Fruit fly (Drosophila melanogaster) Kc167 (cell line): ENCODE data around the gene Vha100-4.

ENCODE experiments used
- Myc ChIP-seq: fragments of >200 bp; optimal IDR thresholded peaks from 2 replicates; lab custom pipeline; 2017; ENCODE audit warnings: missing external identifiers
- Sin3A ChIP-seq: fragments of >200 bp; optimal IDR thresholded peaks from 2 replicates; lab custom pipeline; 2018; ENCODE audit warnings: missing external identifiers
- h ChIP-seq: fragments of >200 bp; optimal IDR thresholded peaks from 3 replicates; lab custom pipeline; 2018; ENCODE audit warnings: missing external identifiers
- insv ChIP-seq: fragments of >200 bp; optimal IDR thresholded peaks from 3 replicates; lab custom pipeline; 2018; ENCODE audit warnings: missing external identifiers

DNA sequence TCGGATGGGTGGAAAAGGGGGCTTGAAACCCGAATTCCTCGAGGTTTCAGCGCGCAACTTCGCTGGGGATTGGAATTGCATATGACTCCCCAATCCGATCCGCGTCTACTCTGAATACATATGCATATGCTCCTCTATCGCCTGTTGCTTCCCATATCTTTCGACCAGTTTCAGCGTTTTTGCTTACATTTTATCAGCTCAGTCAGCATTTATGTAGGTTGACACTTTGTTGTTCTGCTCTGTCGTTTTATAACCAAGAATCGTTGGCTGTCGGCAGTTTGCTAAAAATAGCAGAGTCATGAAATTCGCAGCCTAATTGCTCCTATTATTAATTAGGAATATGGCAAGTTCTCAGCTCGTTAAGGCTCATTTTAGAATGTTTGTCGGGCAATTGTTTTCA lies 6.1 kb upstream of the Vha100-4 start:
- TF ChIP-seq Sin3A (lab: Kevin White, UChicago), result no peak
- no peak for TF ChIP-seq insv (lab: Kevin White, UChicago)
- TF ChIP-seq Myc (lab: Kevin White, UChicago), result no peak
- TF ChIP-seq h (lab: Kevin White, UChicago), result no peak
